Worm (Caenorhabditis elegans) whole organism, early embryonic: ENCODE results near the gene Y42H9B.3.

Source experiments
- B0310.2 ChIP-seq: sonication (generic microtip); optimal IDR thresholded peaks from 2 replicates; lab custom pipeline; 2016; ENCODE audit warnings: mild to moderate bottlenecking, missing genetic modification characterization, missing compliant biosample characterization
- F13C5.2 ChIP-seq: sonication (generic microtip); optimal IDR thresholded peaks from 2 replicates; lab custom pipeline; 2017; ENCODE audit warnings: mild to moderate bottlenecking, missing genetic modification characterization, inconsistent platforms, missing compliant biosample characterization
- aly-1 ChIP-seq: sonication (generic microtip); optimal IDR thresholded peaks from 2 replicates; lab custom pipeline; 2016; ENCODE audit warnings: missing genetic modification characterization, missing compliant biosample characterization
- ama-1 ChIP-seq: fragments of 150-350 bp; optimal IDR thresholded peaks from 2 replicates; lab custom pipeline; 2014
- ceh-13 ChIP-seq: fragments of 200-800 bp; sonication (Bioruptor generic); optimal IDR thresholded peaks from 2 replicates; lab custom pipeline; 2018; ENCODE audit warnings: mild to moderate bottlenecking, missing genetic modification characterization, missing compliant biosample characterization
- ceh-36 ChIP-seq: sonication (generic microtip); optimal IDR thresholded peaks from 2 replicates; lab custom pipeline; 2016; ENCODE audit warnings: missing genetic modification characterization, inconsistent platforms, missing compliant biosample characterization
- ets-7 ChIP-seq: sonication (generic microtip); optimal IDR thresholded peaks from 2 replicates; lab custom pipeline; 2016; ENCODE audit warnings: missing genotype, missing genetic modification characterization, missing compliant biosample characterization
- flt-1 ChIP-seq: fragments of 200-800 bp; sonication (Bioruptor generic); IDR thresholded peaks from 2 replicates; pipeline ENCODE4 v1.3.6; 2022; ENCODE audit warnings: missing genetic modification characterization, missing compliant biosample characterization
- hmbx-1 ChIP-seq: sonication (generic microtip); optimal IDR thresholded peaks from 2 replicates; lab custom pipeline; 2016; ENCODE audit warnings: mild to moderate bottlenecking, missing genetic modification characterization, missing compliant biosample characterization
- hmg-4 ChIP-seq: fragments of 200-800 bp; sonication (Bioruptor generic); optimal IDR thresholded peaks from 2 replicates; lab custom pipeline; 2018; ENCODE audit warnings: mild to moderate bottlenecking, missing genetic modification characterization, missing compliant biosample characterization
- hnd-1 ChIP-seq: sonication (generic microtip); optimal IDR thresholded peaks from 2 replicates; lab custom pipeline; 2016; ENCODE audit warnings: missing genetic modification characterization, missing compliant biosample characterization
- pes-1 ChIP-seq: fragments of 200-800 bp; sonication (Bioruptor generic); IDR thresholded peaks from 2 replicates; pipeline ENCODE4 v1.3.6; 2022; ENCODE audit warnings: missing genetic modification reagents, missing genetic modification characterization, missing compliant biosample characterization
- scrt-1 ChIP-seq: fragments of 200-800 bp; sonication (Bioruptor generic); IDR thresholded peaks from 2 replicates; pipeline ENCODE4 v1.3.6; 2022; ENCODE audit warnings: missing genetic modification characterization, missing compliant biosample characterization
- sea-1 ChIP-seq: fragments of 200-800 bp; sonication (Bioruptor generic); conservative IDR thresholded peaks from 2 replicates; pipeline ENCODE4 v1.3.6; 2022; ENCODE audit warnings: missing genetic modification characterization, missing compliant biosample characterization
- tbx-11 ChIP-seq: fragments of 200-800 bp; sonication (Bioruptor generic); IDR thresholded peaks from 2 replicates; pipeline ENCODE4 v1.3.6; 2022; ENCODE audit warnings: missing genetic modification characterization, missing compliant biosample characterization
- tbx-37 ChIP-seq: fragments of 200-800 bp; sonication (Bioruptor generic); conservative IDR thresholded peaks from 2 replicates; pipeline ENCODE4 v1.3.6; 2022; ENCODE audit warnings: missing genetic modification reagents, missing genetic modification characterization, missing compliant biosample characterization
- tra-4 ChIP-seq: sonication (generic microtip); optimal IDR thresholded peaks from 2 replicates; lab custom pipeline; 2017; ENCODE audit warnings: missing genetic modification characterization, missing compliant biosample characterization

Gene Y42H9B.3

DNA sequence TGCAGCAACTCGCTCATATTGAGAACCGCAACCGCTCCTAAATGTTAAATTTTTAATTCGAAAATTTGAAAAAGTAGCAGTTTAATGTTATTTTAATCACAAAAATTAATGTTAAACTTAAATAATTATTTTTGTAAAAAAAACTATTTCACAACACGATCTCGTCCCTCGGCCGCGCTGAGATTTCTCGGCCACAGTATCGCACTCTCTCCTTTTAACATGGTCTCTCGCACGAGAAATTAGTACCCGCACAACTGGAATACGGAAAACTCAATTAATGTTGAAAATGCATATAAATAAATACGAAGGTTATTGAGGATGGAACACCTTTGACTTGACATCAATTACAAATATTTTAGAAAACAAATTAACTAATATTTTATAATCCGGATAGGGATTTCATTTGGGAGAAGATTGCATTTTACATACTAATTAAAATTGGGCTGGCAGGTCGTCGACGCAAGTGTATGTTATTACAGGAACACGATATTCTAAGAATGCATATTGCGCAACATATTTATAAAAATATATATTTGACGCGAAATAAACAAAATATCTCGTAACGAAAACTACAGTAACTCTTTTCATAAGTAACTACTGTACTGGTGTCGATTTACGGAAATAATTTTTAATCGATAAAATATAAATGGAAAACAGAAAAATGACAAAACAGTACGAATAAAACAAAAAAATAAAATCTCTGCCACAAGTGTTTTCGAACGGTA lies 7.7 kb upstream of the Y42H9B.3 start, which contains the start of gene dnc-4:
TSS of gene dnc-4 (minus strand) at position 37 of the 725 bp plus-strand sequence.
- TF ChIP-seq tbx-37 (GFP tag; lab: Robert Waterston, UW) (peak; percentile 40; the same call in 1 of the 2 replicates), tbx-11 (GFP tag; lab: Robert Waterston, UW) (no peak), F13C5.2 (tag; lab: Kevin White, UChicago) (peak; percentile 22)

ce11 chrIV:8016694-8017093 lies 4.5 kb upstream of the Y42H9B.3 start, which contains the start of gene elpc-4:
elpc-4 (plus strand) TSS chrIV:8016994.
- TF ChIP-seq ceh-13 (GFP tag; lab: Kevin White, UChicago) (no peak), tbx-11 (GFP tag; lab: Robert Waterston, UW) (no peak), sea-1 (GFP tag; lab: Robert Waterston, UW) (no peak)

DNA sequence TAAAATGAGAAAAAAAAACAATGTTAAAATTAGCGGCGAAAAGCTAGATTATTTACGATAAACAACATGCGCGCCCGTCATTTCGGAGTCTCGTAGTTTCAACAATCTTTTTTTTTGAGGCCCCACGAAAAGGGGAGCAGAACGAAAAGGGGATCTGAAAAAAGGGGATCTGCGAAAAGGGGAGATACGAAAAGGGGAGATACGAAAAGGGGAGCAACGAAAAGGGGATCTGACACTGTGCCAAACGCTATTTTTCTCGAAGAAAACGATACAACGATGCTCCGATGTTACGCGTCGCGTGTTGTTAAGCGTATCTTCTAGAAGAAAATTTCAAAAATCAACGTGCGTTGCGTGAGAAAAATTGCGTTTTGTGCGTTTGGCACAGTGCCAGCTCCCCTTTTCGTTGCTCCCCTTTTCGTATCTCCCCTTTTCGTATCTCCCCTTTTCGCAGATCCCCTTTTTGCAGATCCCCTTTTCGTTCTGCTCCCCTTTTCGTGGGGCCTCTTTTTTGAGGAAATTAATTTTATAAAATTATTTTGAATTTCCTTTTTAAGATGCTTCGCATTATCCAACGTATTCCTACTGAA lies 3.6 kb upstream of the Y42H9B.3 start, which contains the start of gene C26B2.7:
TSS of gene C26B2.7 (plus strand) at position 549 of the 587 bp plus-strand sequence.
- TF ChIP-seq sea-1 (GFP tag; lab: Robert Waterston, UW), result 0 out of 2 replicates have a peak, but pooled peaks have one; percentile 22
- peak; percentile 80 for TF ChIP-seq pes-1 (GFP tag; lab: Robert Waterston, UW)
- TF ChIP-seq ets-7 (tag; lab: Kevin White, UChicago), result peak; percentile 66
- peak; percentile 43; the same call in 1 of the 2 replicates for TF ChIP-seq tbx-37 (GFP tag; lab: Robert Waterston, UW)
- TF ChIP-seq scrt-1 (GFP tag; lab: Robert Waterston, UW), result peak; percentile 54; the same call in 1 of the 2 replicates

DNA sequence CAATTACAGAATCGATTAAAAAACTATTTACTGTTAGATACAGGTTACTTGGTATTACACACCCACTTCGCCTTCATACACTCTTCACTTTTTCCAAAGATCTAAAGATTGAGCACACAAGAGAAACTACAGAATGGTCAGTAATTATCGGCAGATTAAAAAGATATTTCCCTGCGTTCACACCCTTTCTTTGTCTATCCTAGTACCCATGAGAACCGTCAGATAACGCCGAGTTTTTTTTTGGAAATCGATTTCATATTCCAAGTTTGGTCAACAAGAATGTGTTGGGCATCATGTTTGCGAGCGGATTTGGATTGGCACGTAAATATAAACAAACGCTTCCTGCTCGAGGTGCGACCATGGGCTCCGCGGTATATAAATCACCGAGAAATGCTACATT lies 1.6 kb upstream of the Y42H9B.3 start, which contains the start of gene C26B2.8:
TSS of gene C26B2.8 (plus strand) at position 301 of the 400 bp plus-strand sequence.
- no peak for TF ChIP-seq tbx-11 (GFP tag; lab: Robert Waterston, UW)
- TF ChIP-seq tbx-37 (GFP tag; lab: Robert Waterston, UW), result no peak
- TF ChIP-seq aly-1 (tag; lab: Kevin White, UChicago), result no peak
- TF ChIP-seq F13C5.2 (tag; lab: Kevin White, UChicago), result no peak
- TF ChIP-seq ceh-13 (GFP tag; lab: Kevin White, UChicago), result no peak
- TF ChIP-seq scrt-1 (GFP tag; lab: Robert Waterston, UW), result no peak
- TF ChIP-seq ets-7 (tag; lab: Kevin White, UChicago), result no peak
- no peak for TF ChIP-seq sea-1 (GFP tag; lab: Robert Waterston, UW)
- TF ChIP-seq hmg-4, result no peak
- TF ChIP-seq flt-1, result no peak
- no peak for TF ChIP-seq ama-1
- no peak for TF ChIP-seq ceh-36 (tag; lab: Kevin White, UChicago)
- TF ChIP-seq B0310.2, result no peak
- no peak for TF ChIP-seq tra-4 (tag; lab: Kevin White, UChicago)
- no peak for TF ChIP-seq hnd-1 (tag; lab: Kevin White, UChicago)
- TF ChIP-seq pes-1 (GFP tag; lab: Robert Waterston, UW), result no peak
- TF ChIP-seq hmbx-1 (tag; lab: Kevin White, UChicago), result no peak

- TF ChIP-seq ama-1, result no peak
- TF ChIP-seq hnd-1 (tag; lab: Kevin White, UChicago), result no peak
- TF ChIP-seq hmg-4, result no peak
- no peak for TF ChIP-seq tbx-37 (GFP tag; lab: Robert Waterston, UW)
- TF ChIP-seq ets-7 (tag; lab: Kevin White, UChicago), result no peak
- TF ChIP-seq tra-4 (tag; lab: Kevin White, UChicago), result no peak
- TF ChIP-seq tbx-11 (GFP tag; lab: Robert Waterston, UW), result no peak
- no peak for TF ChIP-seq ceh-13 (GFP tag; lab: Kevin White, UChicago)
- no peak for TF ChIP-seq pes-1 (GFP tag; lab: Robert Waterston, UW)
- no peak for TF ChIP-seq scrt-1 (GFP tag; lab: Robert Waterston, UW)
- no peak for TF ChIP-seq flt-1
- TF ChIP-seq F13C5.2 (tag; lab: Kevin White, UChicago), result no peak
- TF ChIP-seq ceh-36 (tag; lab: Kevin White, UChicago), result no peak
- TF ChIP-seq B0310.2, result no peak
- TF ChIP-seq hmbx-1 (tag; lab: Kevin White, UChicago), result no peak
- no peak for TF ChIP-seq sea-1 (GFP tag; lab: Robert Waterston, UW)
- TF ChIP-seq aly-1 (tag; lab: Kevin White, UChicago), result no peak
Measured at ce11 chrIV:8010521-8010920, 1.7 kb downstream of the Y42H9B.3 start.

- TF ChIP-seq tbx-37 (GFP tag; lab: Robert Waterston, UW) (no peak), hmg-4 (peak; percentile 45)
Measured at ce11 chrIV:8009374-8009773, 2.9 kb downstream of the Y42H9B.3 start.

- peak; percentile 73 for TF ChIP-seq hmg-4
- no peak for TF ChIP-seq ama-1
- peak; percentile 2 for TF ChIP-seq F13C5.2 (tag; lab: Kevin White, UChicago)
- no peak for TF ChIP-seq hnd-1 (tag; lab: Kevin White, UChicago)
- TF ChIP-seq tbx-11 (GFP tag; lab: Robert Waterston, UW), result 0 out of 2 replicates have a peak, but pooled peaks have one; percentile 6
- TF ChIP-seq B0310.2, result no peak
- 0 out of 2 replicates have a peak, but pooled peaks have one; percentile 6 for TF ChIP-seq scrt-1 (GFP tag; lab: Robert Waterston, UW)
Measured at ce11 chrIV:8008137-8008536, 4.1 kb downstream of the Y42H9B.3 start.
